Worm (Caenorhabditis elegans) whole organism, young adult: ENCODE results near the gene cey-4.

Experiments used
- B0035.1 ChIP-seq: sonication (generic microtip); optimal IDR thresholded peaks from 2 replicates; lab custom pipeline; 2016; ENCODE audit warnings: missing genetic modification characterization, mild to moderate bottlenecking, missing compliant biosample characterization, missing genotype, missing genetic modification reagents
- B0336.3 ChIP-seq: fragments of 200-800 bp; sonication (Bioruptor generic); IDR thresholded peaks from 2 replicates; pipeline ENCODE4 v1.3.6; 2022; ENCODE audit warnings: missing genetic modification characterization, missing compliant biosample characterization
- C06A6.2 ChIP-seq: fragments of 200-800 bp; sonication (Bioruptor generic); conservative IDR thresholded peaks from 2 replicates; pipeline ENCODE4 v1.3.6; 2022; ENCODE audit warnings: missing genetic modification characterization, missing compliant biosample characterization
- F23B12.7 ChIP-seq: sonication (generic microtip); optimal IDR thresholded peaks from 2 replicates; lab custom pipeline; 2017; ENCODE audit warnings: missing genetic modification characterization, mild to moderate bottlenecking, missing compliant biosample characterization, antibody characterized with exemption, moderate library complexity; ENCODE audit not compliant: insufficient read depth
- F33H1.4 ChIP-seq: fragments of 200-800 bp; sonication (Bioruptor generic); IDR thresholded peaks from 2 replicates; pipeline ENCODE4 v1.3.6; 2022; ENCODE audit warnings: missing genetic modification reagents, missing genetic modification characterization, missing compliant biosample characterization
- F49E8.2 ChIP-seq: sonication (generic microtip); optimal IDR thresholded peaks from 3 replicates; lab custom pipeline; 2017; ENCODE audit warnings: missing genetic modification characterization, mild to moderate bottlenecking, missing compliant biosample characterization, antibody characterized with exemption, moderate library complexity; ENCODE audit not compliant: insufficient read depth
- K11D2.4 ChIP-seq: fragments of 200-800 bp; sonication (Bioruptor generic); IDR thresholded peaks from 2 replicates; pipeline ENCODE4 v1.3.6; 2022; ENCODE audit warnings: missing genetic modification reagents, missing genetic modification characterization, missing compliant biosample characterization
- K12H6.12 ChIP-seq: fragments of 200-800 bp; sonication (Bioruptor generic); optimal IDR thresholded peaks from 2 replicates; lab custom pipeline; 2018; ENCODE audit warnings: mild to moderate bottlenecking, missing genetic modification characterization, missing compliant biosample characterization
- Y53F4B.3 ChIP-seq: fragments of 200-800 bp; sonication (Bioruptor generic); IDR thresholded peaks from 2 replicates; pipeline ENCODE4 v1.3.6; 2022; ENCODE audit warnings: missing genetic modification reagents, missing genetic modification characterization, missing compliant biosample characterization
- Y56A3A.18 ChIP-seq: fragments of 200-800 bp; sonication (Bioruptor generic); IDR thresholded peaks from 2 replicates; pipeline ENCODE4 v1.3.6; 2022; ENCODE audit warnings: missing genetic modification reagents, missing genetic modification characterization, missing compliant biosample characterization
- Y79H2A.3 ChIP-seq: fragments of 200-800 bp; sonication (Bioruptor generic); conservative IDR thresholded peaks from 2 replicates; pipeline ENCODE4 v1.3.6; 2022; ENCODE audit warnings: missing genetic modification reagents, missing genetic modification characterization, missing compliant biosample characterization
- Y95B8A.8 ChIP-seq: fragments of 200-800 bp; sonication (Bioruptor generic); IDR thresholded peaks from 2 replicates; pipeline ENCODE4 v1.3.6; 2022; ENCODE audit warnings: missing genetic modification reagents, missing genetic modification characterization, missing compliant biosample characterization
- ZK185.1 ChIP-seq: sonication (generic microtip); optimal IDR thresholded peaks from 2 replicates; lab custom pipeline; 2016; ENCODE audit warnings: mild to moderate bottlenecking, missing genetic modification characterization, missing compliant biosample characterization; ENCODE audit not compliant: poor library complexity, severe bottlenecking
- aptf-2 ChIP-seq: fragments of 200-800 bp; sonication (Bioruptor generic); conservative IDR thresholded peaks from 2 replicates; pipeline ENCODE4 v1.3.6; 2022; ENCODE audit warnings: missing genetic modification reagents, missing genetic modification characterization, missing compliant biosample characterization
- atf-7 ChIP-seq: sonication (generic microtip); optimal IDR thresholded peaks from 2 replicates; lab custom pipeline; 2017; ENCODE audit warnings: mild to moderate bottlenecking, missing genetic modification characterization, missing compliant biosample characterization
- attf-5 ChIP-seq: fragments of 200-800 bp; sonication (Bioruptor generic); optimal IDR thresholded peaks from 2 replicates; lab custom pipeline; 2018; ENCODE audit warnings: mild to moderate bottlenecking, missing genetic modification characterization, missing compliant biosample characterization
- bed-1 ChIP-seq: fragments of 200-800 bp; sonication (Bioruptor generic); IDR thresholded peaks from 2 replicates; pipeline ENCODE4 v1.3.6; 2022; ENCODE audit warnings: missing genetic modification reagents, missing genetic modification characterization, missing compliant biosample characterization
- bed-2 ChIP-seq: fragments of 200-800 bp; sonication (Bioruptor generic); IDR thresholded peaks from 2 replicates; pipeline ENCODE4 v1.3.6; 2022; ENCODE audit warnings: missing genetic modification reagents, missing genetic modification characterization, missing compliant biosample characterization
- cebp-1 ChIP-seq, 2 experiments: fragments of 200-800 bp in 1 of 2; sonication (Bioruptor generic) in 1 of 2; sonication (generic microtip) in 1 of 2; IDR thresholded peaks in 1 of 2; optimal IDR thresholded peaks in 1 of 2; 2 replicates each; pipeline versions ENCODE4 v1.3.6 to Lab custom; 2017 to 2022; ENCODE audit warnings: missing compliant biosample characterization in 2 of 2, missing genetic modification characterization in 2 of 2, mild to moderate bottlenecking in 1 of 2, missing genetic modification reagents in 1 of 2, moderate library complexity in 1 of 2
- ceh-27 ChIP-seq: fragments of 200-800 bp; sonication (Bioruptor generic); optimal IDR thresholded peaks from 2 replicates; lab custom pipeline; 2018; ENCODE audit warnings: mild to moderate bottlenecking, missing genetic modification characterization, moderate library complexity, missing compliant biosample characterization
- ceh-40 ChIP-seq: fragments of 200-800 bp; sonication (Bioruptor generic); IDR thresholded peaks from 2 replicates; pipeline ENCODE4 v1.3.6; 2022; ENCODE audit warnings: missing genetic modification characterization, missing compliant biosample characterization
- die-1 ChIP-seq: sonication (generic microtip); optimal IDR thresholded peaks from 2 replicates; lab custom pipeline; 2016; ENCODE audit warnings: missing genotype, mild to moderate bottlenecking, missing genetic modification characterization, missing compliant biosample characterization
- dox-1 ChIP-seq: fragments of 200-800 bp; sonication (Bioruptor generic); IDR thresholded peaks from 2 replicates; pipeline ENCODE4 v1.3.6; 2022; ENCODE audit warnings: missing genetic modification reagents, missing genetic modification characterization, missing compliant biosample characterization
- hmg-20 ChIP-seq: fragments of 200-800 bp; sonication (Bioruptor generic); IDR thresholded peaks from 2 replicates; pipeline ENCODE4 v1.3.6; 2022; ENCODE audit warnings: missing genetic modification reagents, missing genetic modification characterization, missing compliant biosample characterization
- lag-1 ChIP-seq: fragments of 200-800 bp; sonication (Bioruptor generic); IDR thresholded peaks from 2 replicates; pipeline ENCODE4 v1.3.6; 2022; ENCODE audit warnings: missing genetic modification reagents, missing genetic modification characterization, missing compliant biosample characterization
- let-607 ChIP-seq, 2 experiments: fragments of 200-800 bp in 1 of 2; sonication (Bioruptor generic) in 1 of 2; sonication (generic microtip) in 1 of 2; optimal IDR thresholded peaks; 2 replicates each; lab custom pipeline; 2016 to 2018; ENCODE audit warnings: mild to moderate bottlenecking in 2 of 2, missing compliant biosample characterization in 2 of 2, missing genetic modification characterization in 2 of 2, moderate library complexity in 2 of 2, missing genotype in 1 of 2
- lin-35 ChIP-seq, 3 experiments: fragments of 150-350 bp in 2 of 3; sonication (generic microtip) in 1 of 3; optimal IDR thresholded peaks; 2 replicates each; lab custom pipeline; 2014 to 2018; ENCODE audit warnings: missing biosample characterization in 3 of 3, missing genetic modification characterization in 3 of 3, missing genetic modification reagents in 3 of 3
- lin-54 ChIP-seq: fragments of 200-800 bp; sonication (Bioruptor generic); optimal IDR thresholded peaks from 2 replicates; lab custom pipeline; 2018; ENCODE audit warnings: mild to moderate bottlenecking, missing genetic modification characterization, missing compliant biosample characterization
- lsl-1 ChIP-seq: fragments of 200-800 bp; sonication (Bioruptor generic); optimal IDR thresholded peaks from 2 replicates; lab custom pipeline; 2018; ENCODE audit warnings: mild to moderate bottlenecking, missing genetic modification characterization, moderate library complexity, missing compliant biosample characterization
- madf-10 ChIP-seq: sonication (generic microtip); optimal IDR thresholded peaks from 2 replicates; lab custom pipeline; 2016; ENCODE audit warnings: mild to moderate bottlenecking, missing genetic modification characterization, missing compliant biosample characterization
- madf-3 ChIP-seq: fragments of 200-800 bp; sonication (Bioruptor generic); IDR thresholded peaks from 2 replicates; pipeline ENCODE4 v1.3.6; 2022; ENCODE audit warnings: missing genetic modification reagents, missing genetic modification characterization, missing compliant biosample characterization
- mcd-1 ChIP-seq: fragments of 200-800 bp; sonication (Bioruptor generic); IDR thresholded peaks from 2 replicates; pipeline ENCODE4 v1.3.6; 2022; ENCODE audit warnings: missing genetic modification reagents, missing genetic modification characterization, missing compliant biosample characterization
- mel-28 ChIP-seq: sonication (generic microtip); optimal IDR thresholded peaks from 2 replicates; lab custom pipeline; 2016; ENCODE audit warnings: borderline replicate concordance, mild to moderate bottlenecking, missing genetic modification characterization, missing compliant biosample characterization
- nhr-90 ChIP-seq: sonication (generic microtip); optimal IDR thresholded peaks from 2 replicates; lab custom pipeline; 2016; ENCODE audit warnings: missing genotype, mild to moderate bottlenecking, missing genetic modification characterization, missing compliant biosample characterization
- pbrm-1 ChIP-seq: fragments of 200-800 bp; sonication (Bioruptor generic); IDR thresholded peaks from 2 replicates; pipeline ENCODE4 v1.3.6; 2022; ENCODE audit warnings: missing genetic modification reagents, missing genetic modification characterization, missing compliant biosample characterization
- repo-1 ChIP-seq: sonication (generic microtip); optimal IDR thresholded peaks from 2 replicates; lab custom pipeline; 2017; ENCODE audit warnings: mild to moderate bottlenecking, missing genetic modification characterization, missing compliant biosample characterization
- snpc-1.3 ChIP-seq: sonication (generic microtip); optimal IDR thresholded peaks from 2 replicates; lab custom pipeline; 2017; ENCODE audit warnings: missing genetic modification characterization, mild to moderate bottlenecking, missing compliant biosample characterization, antibody characterized with exemption, moderate library complexity, missing genotype, missing genetic modification reagents; ENCODE audit not compliant: insufficient read depth
- snpc-4 ChIP-seq, 5 experiments: fragments of 150-350 bp in 1 of 5; sonication (generic microtip) in 4 of 5; optimal IDR thresholded peaks; 2 replicates each; lab custom pipeline; 2014 to 2018; ENCODE audit warnings: missing genetic modification characterization in 5 of 5, missing biosample characterization in 3 of 5, antibody characterized with exemption in 2 of 5, mild to moderate bottlenecking in 2 of 5, missing compliant biosample characterization in 2 of 5, missing genotype in 2 of 5, moderate library complexity in 2 of 5, missing genetic modification reagents in 1 of 5
- tbp1 ChIP-seq: fragments of 200-800 bp; sonication (Bioruptor generic); optimal IDR thresholded peaks from 2 replicates; lab custom pipeline; 2018; ENCODE audit warnings: mild to moderate bottlenecking, missing genetic modification characterization, missing compliant biosample characterization
- tlf-1 ChIP-seq: fragments of 200-800 bp; sonication (Bioruptor generic); optimal IDR thresholded peaks from 2 replicates; lab custom pipeline; 2018; ENCODE audit warnings: mild to moderate bottlenecking, missing genetic modification characterization, missing compliant biosample characterization
- unc-62 ChIP-seq: fragments of 150-350 bp; optimal IDR thresholded peaks from 2 replicates; lab custom pipeline; 2014; ENCODE audit warnings: missing biosample characterization, missing genetic modification reagents, missing genetic modification characterization
- xnd-1 ChIP-seq: sonication (generic microtip); optimal IDR thresholded peaks from 2 replicates; lab custom pipeline; 2016; ENCODE audit warnings: missing genotype, missing genetic modification reagents, missing genetic modification characterization, missing compliant biosample characterization
- zfh-2 ChIP-seq: fragments of 200-800 bp; sonication (Bioruptor generic); conservative IDR thresholded peaks from 2 replicates; pipeline ENCODE4 v1.3.6; 2022; ENCODE audit warnings: missing genetic modification reagents, missing genetic modification characterization, missing compliant biosample characterization
- ztf-18 ChIP-seq: sonication (generic microtip); optimal IDR thresholded peaks from 2 replicates; lab custom pipeline; 2016; ENCODE audit warnings: missing genotype, mild to moderate bottlenecking, missing genetic modification characterization, missing compliant biosample characterization
- ztf-26 ChIP-seq: sonication (generic microtip); optimal IDR thresholded peaks from 2 replicates; lab custom pipeline; 2017; ENCODE audit warnings: missing genetic modification characterization, missing compliant biosample characterization
- ztf-28 ChIP-seq: fragments of 200-800 bp; sonication (Bioruptor generic); IDR thresholded peaks from 2 replicates; pipeline ENCODE4 v1.3.6; 2022; ENCODE audit warnings: missing genetic modification reagents, missing genetic modification characterization, missing compliant biosample characterization

cey-4 gene

ce11 chrIII:10818364-10818763 lies 50.1 kb downstream of the cey-4 start:
- TF ChIP-seq F33H1.4 = no peak
- no peak for TF ChIP-seq ceh-40 (GFP tag; lab: Robert Waterston, UW)
- no peak for TF ChIP-seq cebp-1 (GFP tag; IDR thresholded peaks at IDR 0.05; lab: Robert Waterston, UW)
- peak; percentile 69 for TF ChIP-seq cebp-1 (tag; optimal IDR thresholded peaks at IDR 0.05; lab: Kevin White, UChicago)
- TF ChIP-seq lag-1 (GFP tag; lab: Robert Waterston, UW) = no peak
- no peak for TF ChIP-seq F49E8.2 (tag; lab: Kevin White, UChicago)
- TF ChIP-seq atf-7 (tag; lab: Kevin White, UChicago) = peak; percentile 51
- TF ChIP-seq pbrm-1 (GFP tag; lab: Robert Waterston, UW) = 0 out of 2 replicates have a peak, but pooled peaks have one; percentile 22
- TF ChIP-seq aptf-2 (GFP tag; lab: Robert Waterston, UW) = no peak
- TF ChIP-seq snpc-1.3 (tag; lab: Kevin White, UChicago) = no peak
- TF ChIP-seq lin-54 (GFP tag; lab: Kevin White, UChicago) = peak; percentile 38
- no peak for TF ChIP-seq mel-28
- TF ChIP-seq madf-3 (GFP tag; lab: Robert Waterston, UW) = 0 out of 2 replicates have a peak, but pooled peaks have one; percentile 4
- no peak for TF ChIP-seq B0336.3 (GFP tag; lab: Robert Waterston, UW)
- TF ChIP-seq K12H6.12 (tag; lab: Kevin White, UChicago) = peak; percentile 15
- TF ChIP-seq let-607 (tag; optimal IDR thresholded peaks at IDR 0.05; lab: Kevin White, UChicago) = peak; percentile 64 to 88
- TF ChIP-seq ZK185.1 (tag; lab: Kevin White, UChicago) = peak; percentile 69
- 0 out of 2 replicates have a peak, but pooled peaks have one; percentile 34 for TF ChIP-seq Y95B8A.8 (GFP tag; lab: Robert Waterston, UW)
- TF ChIP-seq C06A6.2 (GFP tag; lab: Robert Waterston, UW) = no peak; the same call in 1 of the 2 replicates
- no peak for TF ChIP-seq bed-1 (GFP tag; lab: Robert Waterston, UW)
- TF ChIP-seq bed-2 = no peak
- TF ChIP-seq ztf-28 (GFP tag; lab: Robert Waterston, UW) = no peak
- TF ChIP-seq ztf-18 = peak; percentile 19
- no peak for TF ChIP-seq B0035.1
- TF ChIP-seq tbp1 (GFP tag; lab: Kevin White, UChicago) = peak; percentile 10
- peak; percentile 14 for TF ChIP-seq nhr-90
- peak; percentile 66 for TF ChIP-seq ceh-27
- TF ChIP-seq Y53F4B.3 (GFP tag; lab: Robert Waterston, UW) = no peak
- peak; percentile 76 for TF ChIP-seq dox-1
- TF ChIP-seq mcd-1 (GFP tag; lab: Robert Waterston, UW) = peak; percentile 60
- no peak for TF ChIP-seq lsl-1 (GFP tag; lab: Kevin White, UChicago)
- TF ChIP-seq hmg-20 (GFP tag; lab: Robert Waterston, UW) = no peak
- TF ChIP-seq die-1 (tag; lab: Kevin White, UChicago) = peak; percentile 24
- TF ChIP-seq lin-35 (GFP tag; optimal IDR thresholded peaks at IDR 0.05; lab: Kevin White, UChicago) = peak in 1 of 3 experiments; percentile 18
- TF ChIP-seq K11D2.4 (GFP tag; lab: Robert Waterston, UW) = 0 out of 2 replicates have a peak, but pooled peaks have one; percentile 24
- peak; percentile 5 for TF ChIP-seq snpc-4 (GFP tag; optimal IDR thresholded peaks at IDR 0.05; lab: Kevin White, UChicago)
- peak in 2 of 4 experiments; percentile 30 to 31 for TF ChIP-seq snpc-4 (tag; optimal IDR thresholded peaks at IDR 0.05; lab: Kevin White, UChicago)
- peak; percentile 4 for TF ChIP-seq tlf-1 (GFP tag; lab: Kevin White, UChicago)
- TF ChIP-seq unc-62 (GFP tag; lab: Kevin White, UChicago) = no peak
- TF ChIP-seq attf-5 (GFP tag; lab: Kevin White, UChicago) = peak; percentile 49
- no peak for TF ChIP-seq Y79H2A.3
- no peak for TF ChIP-seq xnd-1 (tag; lab: Kevin White, UChicago)
- peak; percentile 49 for TF ChIP-seq ztf-26 (tag; lab: Kevin White, UChicago)
- TF ChIP-seq Y56A3A.18 (GFP tag; lab: Robert Waterston, UW) = no peak
- peak; percentile 12 for TF ChIP-seq repo-1
- TF ChIP-seq F23B12.7 (tag; lab: Kevin White, UChicago) = no peak
- TF ChIP-seq madf-10 = peak; percentile 10
- peak; percentile 54; the same call in 1 of the 2 replicates for TF ChIP-seq zfh-2 (GFP tag; lab: Robert Waterston, UW)
